Worm (Caenorhabditis elegans): ENCODE measurements around the gene nas-24.
A peak's percentile ranks its signal among the peaks of the same experiment; 100 is the strongest.

The nas-24 gene

ce11 chrV:13777857-13778256, 8.7 kb downstream of the nas-24 start, which contains the start of gene F53C11.9:
Gene F53C11.9 (plus strand): TSS chrV:13778015.
- TF ChIP-seq gei-8 (GFP tag; optimal IDR thresholded peaks at IDR 0.05) (no peak), mxl-2 (GFP tag; conservative IDR thresholded peaks at IDR 0.05) (no peak), aha-1 (tag) (no peak), unc-62 (GFP tag; optimal IDR thresholded peaks at IDR 0.05 in 1 of 2) (peak in 1 of 2 experiments; percentile 85), unc-62 (tag; optimal IDR thresholded peaks at IDR 0.05) (no peak), nhr-25 (tag; optimal IDR thresholded peaks at IDR 0.05; ENCODE audit: borderline replicate concordance, insufficient read depth) (no peak), daf-16 (GFP tag; optimal IDR thresholded peaks at IDR 0.05) (peak in 1 of 2 experiments; percentile 70), daf-16 (tag; optimal IDR thresholded peaks at IDR 0.05) (no peak), daf-12 (tag; optimal IDR thresholded peaks at IDR 0.05) (no peak), daf-19 (GFP tag; conservative IDR thresholded peaks at IDR 0.05) (no peak)

DNA sequence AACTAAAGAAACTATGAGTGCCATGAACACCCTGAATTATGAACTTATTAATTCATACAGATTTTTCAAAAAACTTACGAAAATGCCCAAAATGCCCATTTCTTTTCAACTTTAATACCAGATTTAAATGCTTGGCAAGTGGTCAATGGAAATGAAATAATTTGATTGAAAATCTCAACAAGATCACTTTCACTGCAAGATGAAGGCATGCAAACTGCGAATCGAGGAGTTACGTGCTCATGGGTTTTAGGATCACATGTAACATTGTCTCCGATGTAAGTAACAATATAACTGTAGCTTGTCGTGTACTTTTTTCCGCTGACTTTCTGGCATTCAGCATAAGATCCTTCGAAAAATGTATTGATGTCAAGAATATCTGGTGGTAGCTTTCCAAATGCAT, 11.7 kb downstream of the nas-24 start:
- TF ChIP-seq ama-1 (optimal IDR thresholded peaks at IDR 0.05) (no peak), unc-62 (GFP tag; optimal IDR thresholded peaks at IDR 0.05 in 1 of 2) (peak in 1 of 2 experiments; percentile 97), unc-62 (tag; optimal IDR thresholded peaks at IDR 0.05) (no peak), aha-1 (tag) (no peak), nhr-41 (GFP tag; IDR thresholded peaks at IDR 0.05) (no peak)

DNA sequence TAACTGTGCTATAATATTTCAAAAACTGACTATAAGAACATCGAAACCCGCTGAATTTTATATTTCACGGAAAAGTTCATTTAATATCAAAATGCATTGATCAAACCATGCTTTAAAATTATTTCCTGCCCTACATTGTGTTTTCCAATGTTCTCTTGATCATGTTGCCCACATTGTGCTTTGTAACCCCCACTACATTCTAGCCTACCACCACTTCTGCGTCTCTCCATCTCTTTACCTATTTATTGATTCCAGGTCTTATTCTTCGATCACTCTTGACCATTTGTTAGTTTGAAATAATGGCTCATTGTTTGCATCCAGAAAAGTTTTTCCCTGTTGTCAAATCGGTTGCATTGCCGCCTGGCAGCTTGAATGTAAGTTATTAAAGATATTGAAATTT, 13.0 kb downstream of the nas-24 start, which contains the start of gene decr-1.1:
Gene decr-1.1 (plus strand): TSS at position 210 of the 400 bp plus-strand sequence.
- TF ChIP-seq daf-16 (GFP tag; optimal IDR thresholded peaks at IDR 0.05) (no peak), daf-16 (tag; optimal IDR thresholded peaks at IDR 0.05) (peak; percentile 74), egl-43 (GFP tag; IDR thresholded peaks at IDR 0.05) (no peak), dve-1 (tag; optimal IDR thresholded peaks at IDR 0.05; ENCODE audit: insufficient read depth) (peak; percentile 17), dmd-6 (GFP tag; IDR thresholded peaks at IDR 0.05) (peak; percentile 56), nhr-77 (tag; optimal IDR thresholded peaks at IDR 0.05) (peak; percentile 55), saeg-2 (GFP tag; IDR thresholded peaks at IDR 0.05) (no peak), T20F7.1 (GFP tag; optimal IDR thresholded peaks at IDR 0.05) (peak; percentile 28), arid-1 (GFP tag; conservative IDR thresholded peaks at IDR 0.05) (no peak), madf-5 (GFP tag; IDR thresholded peaks at IDR 0.05) (no peak), pqm-1 (tag; optimal IDR thresholded peaks at IDR 0.05) (peak; percentile 12), aha-1 (tag) (peak; percentile 95), hlh-30 (tag; optimal IDR thresholded peaks at IDR 0.05; ENCODE audit: insufficient read depth) (peak; percentile 23), F44E2.7 (GFP tag; IDR thresholded peaks at IDR 0.05) (no peak), hlh-11 (tag; optimal IDR thresholded peaks at IDR 0.05) (peak; percentile 20), ZK546.5 (tag; optimal IDR thresholded peaks at IDR 0.05) (no peak), hmg-1.1 (GFP tag; IDR thresholded peaks at IDR 0.05) (no peak), nhr-10 (tag; optimal IDR thresholded peaks at IDR 0.05) (peak; percentile 19), nhr-28 (tag; optimal IDR thresholded peaks at IDR 0.05) (peak; percentile 95)

DNA sequence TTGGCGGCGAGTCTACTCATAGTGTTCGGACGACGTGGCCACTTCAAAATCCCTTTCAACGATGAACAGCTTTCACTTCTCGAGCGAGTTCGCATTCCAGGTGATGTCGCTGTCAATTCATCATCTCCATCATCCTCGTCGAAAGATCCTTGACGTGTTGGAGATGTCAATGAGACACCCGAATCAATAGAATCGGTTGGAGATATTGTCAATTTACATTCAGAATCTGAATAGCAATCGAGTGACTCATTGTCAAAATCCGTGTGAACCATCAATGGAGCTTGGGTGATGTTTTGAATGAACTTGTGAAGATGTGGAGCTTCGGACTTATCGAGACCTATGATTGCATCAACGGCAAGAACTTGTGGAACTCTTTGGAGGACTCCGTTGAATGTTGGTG, 16.6 kb downstream of the nas-24 start:
- TF ChIP-seq unc-62 (GFP tag; optimal IDR thresholded peaks at IDR 0.05 in 1 of 2) (peak in 1 of 2 experiments; percentile 51), unc-62 (tag; optimal IDR thresholded peaks at IDR 0.05) (no peak), aha-1 (tag) (peak; percentile 84), sdz-12 (GFP tag; optimal IDR thresholded peaks at IDR 0.05) (no peak)

DNA sequence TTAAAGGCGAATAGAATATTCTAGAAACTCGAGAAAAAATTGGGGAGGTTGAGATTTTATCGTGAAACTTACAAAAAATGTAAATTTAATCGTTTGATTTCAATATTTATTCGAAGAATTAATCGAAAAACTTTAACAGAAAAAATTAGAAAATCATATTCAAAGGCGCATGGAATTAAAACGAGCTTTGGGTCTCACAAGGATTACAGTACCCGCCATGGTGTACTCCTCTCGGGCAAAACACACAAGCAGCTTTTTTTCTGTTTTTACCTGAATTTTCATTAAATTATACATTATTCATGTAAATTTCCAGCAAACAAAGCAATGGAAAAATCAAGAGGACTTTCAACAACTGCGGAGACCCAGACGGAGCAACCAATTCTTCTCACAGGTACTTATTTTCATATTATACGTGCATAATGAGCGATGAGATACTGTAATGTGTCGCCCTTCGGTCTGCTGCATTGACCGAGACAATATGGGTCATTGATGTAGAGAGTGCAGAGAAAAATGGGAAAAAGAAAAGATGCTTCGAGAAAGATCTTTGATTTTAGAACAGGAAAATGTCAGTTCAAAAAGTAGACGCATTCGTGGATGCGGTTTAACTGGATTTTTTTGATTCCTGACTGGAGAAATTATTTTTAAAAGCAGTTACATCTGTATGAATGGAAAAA, 18.2 kb downstream of the nas-24 start, which contains the start of the genes F53C11.4 and F53C11.5:
Gene F53C11.4 (minus strand): TSS at position 128 of the 674 bp plus-strand sequence.
Gene F53C11.5 (plus strand): TSS at position 325 of the 674 bp plus-strand sequence.
- TF ChIP-seq T20F7.1 (GFP tag; optimal IDR thresholded peaks at IDR 0.05) = peak; percentile 19
- no peak for TF ChIP-seq daf-16 (GFP tag; optimal IDR thresholded peaks at IDR 0.05)
- TF ChIP-seq daf-16 (tag; optimal IDR thresholded peaks at IDR 0.05) = peak; percentile 85
- TF ChIP-seq unc-130 (GFP tag; optimal IDR thresholded peaks at IDR 0.05) = peak; percentile 3
- TF ChIP-seq ama-1 (optimal IDR thresholded peaks at IDR 0.05) = peak; percentile 51
- peak; percentile 78 for TF ChIP-seq nhr-6 (tag; optimal IDR thresholded peaks at IDR 0.05)
- peak; percentile 11 for TF ChIP-seq mep-1 (tag; optimal IDR thresholded peaks at IDR 0.05)
- TF ChIP-seq nhr-111 (GFP tag; optimal IDR thresholded peaks at IDR 0.05) = no peak
- TF ChIP-seq lin-38 (GFP tag; IDR thresholded peaks at IDR 0.05) = 0 out of 2 replicates have a peak, but pooled peaks have one; percentile 31
- TF ChIP-seq dve-1 (tag; optimal IDR thresholded peaks at IDR 0.05; ENCODE audit: insufficient read depth) = peak; percentile 87
- peak; percentile 74 for TF ChIP-seq nhr-28 (tag; optimal IDR thresholded peaks at IDR 0.05)
- TF ChIP-seq dmd-6 (GFP tag; IDR thresholded peaks at IDR 0.05) = peak; percentile 69
- TF ChIP-seq mes-2 (tag; optimal IDR thresholded peaks at IDR 0.05; ENCODE audit: poor library complexity, severe bottlenecking) = peak; percentile 57
- 0 out of 2 replicates have a peak, but pooled peaks have one; percentile 12 for TF ChIP-seq hmg-1.1 (GFP tag; IDR thresholded peaks at IDR 0.05)
- TF ChIP-seq nhr-48 (tag; optimal IDR thresholded peaks at IDR 0.05) = peak; percentile 67
- TF ChIP-seq lir-3 (tag; optimal IDR thresholded peaks at IDR 0.05) = no peak
- peak in 1 of 2 experiments; percentile 71 for TF ChIP-seq unc-62 (GFP tag; optimal IDR thresholded peaks at IDR 0.05 in 1 of 2)
- no peak for TF ChIP-seq unc-62 (tag; optimal IDR thresholded peaks at IDR 0.05)
- no peak for TF ChIP-seq Y105C5A.15 (GFP tag; IDR thresholded peaks at IDR 0.05)
- peak; percentile 16 for TF ChIP-seq hlh-30 (tag; optimal IDR thresholded peaks at IDR 0.05; ENCODE audit: insufficient read depth)
- no peak for TF ChIP-seq ZK337.2 (GFP tag; IDR thresholded peaks at IDR 0.05)
- TF ChIP-seq rbr-2 (tag; optimal IDR thresholded peaks at IDR 0.05) = peak; percentile 9

All from whole organism, L4 larva.